Worm (Caenorhabditis elegans) whole organism, L1 larva: ENCODE measurements around the gene gcsh-1.

Experiments
- C34B4.2 ChIP-seq: sonication (generic microtip); optimal IDR thresholded peaks from 2 replicates; lab custom pipeline; 2017; ENCODE audit warnings: mild to moderate bottlenecking, missing genetic modification characterization, missing compliant biosample characterization
- F16B12.6 ChIP-seq: fragments of 150-350 bp; optimal IDR thresholded peaks from 2 replicates; lab custom pipeline; 2014; ENCODE audit warnings: missing biosample characterization, missing genetic modification characterization
- ama-1 ChIP-seq: fragments of 150-350 bp; optimal IDR thresholded peaks from 2 replicates; lab custom pipeline; 2014
- blmp-1 ChIP-seq: fragments of 150-350 bp; optimal IDR thresholded peaks from 2 replicates; lab custom pipeline; 2014; ENCODE audit warnings: missing biosample characterization, missing genetic modification characterization
- ceh-82 ChIP-seq, 3 experiments: fragments of 150-350 bp in 1 of 3; sonication (generic microtip) in 2 of 3; optimal IDR thresholded peaks; 2 replicates each; lab custom pipeline; 2014 to 2017; ENCODE audit warnings: missing biosample characterization in 3 of 3, missing genetic modification characterization in 3 of 3
- dsc-1 ChIP-seq: sonication (generic microtip); optimal IDR thresholded peaks from 2 replicates; lab custom pipeline; 2016; ENCODE audit warnings: mild to moderate bottlenecking, missing genetic modification characterization, missing compliant biosample characterization
- efl-1 ChIP-seq, 4 experiments: fragments of 150-350 bp; optimal IDR thresholded peaks in 3 of 4; peaks in 1 of 4; 1 replicate in 1 of 4; 2 replicates in 3 of 4; lab custom pipeline; 2014; ENCODE audit warnings: missing biosample characterization in 2 of 4, missing genetic modification characterization in 2 of 4, missing genetic modification reagents in 2 of 4
- elt-2 ChIP-seq: sonication (generic microtip); optimal IDR thresholded peaks from 2 replicates; lab custom pipeline; 2016; ENCODE audit warnings: missing genetic modification characterization, mild to moderate bottlenecking, inconsistent platforms, missing compliant biosample characterization, missing genetic modification reagents
- fos-1 ChIP-seq: fragments of 150-350 bp; optimal IDR thresholded peaks from 2 replicates; lab custom pipeline; 2014; ENCODE audit warnings: missing biosample characterization, missing genetic modification characterization
- grh-1 ChIP-seq: fragments of 200-800 bp; sonication (Bioruptor generic); IDR thresholded peaks from 2 replicates; pipeline ENCODE4 v1.3.6; 2022; ENCODE audit warnings: missing genetic modification reagents, missing genetic modification characterization, missing compliant biosample characterization
- hpl-2 ChIP-seq: fragments of 150-350 bp; optimal IDR thresholded peaks from 2 replicates; lab custom pipeline; 2014; ENCODE audit warnings: missing biosample characterization, missing genetic modification reagents, missing genetic modification characterization
- lin-14 ChIP-seq: fragments of 200-800 bp; sonication (Bioruptor generic); optimal IDR thresholded peaks from 2 replicates; lab custom pipeline; 2018; ENCODE audit warnings: mild to moderate bottlenecking, missing genetic modification characterization, moderate library complexity, missing compliant biosample characterization
- lin-35 ChIP-seq, 2 experiments: fragments of 150-350 bp; optimal IDR thresholded peaks; 2 replicates each; lab custom pipeline; 2014; ENCODE audit warnings: missing biosample characterization in 2 of 2, missing genetic modification characterization in 2 of 2, missing genetic modification reagents in 2 of 2
- lsy-2 ChIP-seq, 2 experiments: fragments of 150-350 bp; optimal IDR thresholded peaks; 2 replicates each; lab custom pipeline; 2014; ENCODE audit warnings: missing biosample characterization in 2 of 2, missing genetic modification characterization in 2 of 2
- mdl-1 ChIP-seq, 2 experiments: fragments of 150-350 bp; optimal IDR thresholded peaks; 2 replicates each; lab custom pipeline; 2014 to 2017; ENCODE audit warnings: missing biosample characterization in 2 of 2, missing genetic modification characterization in 2 of 2, inconsistent platforms in 1 of 2
- nhr-11 ChIP-seq: fragments of 150-350 bp; optimal IDR thresholded peaks from 2 replicates; lab custom pipeline; 2014; ENCODE audit warnings: missing biosample characterization, missing genetic modification characterization
- nhr-19 ChIP-seq: fragments of 200-800 bp; sonication (Bioruptor generic); conservative IDR thresholded peaks from 2 replicates; pipeline ENCODE4 v1.3.6; 2022; ENCODE audit warnings: missing genetic modification characterization, missing compliant biosample characterization
- nhr-20 ChIP-seq: sonication (generic microtip); optimal IDR thresholded peaks from 2 replicates; lab custom pipeline; 2016; ENCODE audit warnings: mild to moderate bottlenecking, missing genetic modification characterization, missing compliant biosample characterization
- nhr-71 ChIP-seq: sonication (generic microtip); optimal IDR thresholded peaks from 2 replicates; lab custom pipeline; 2016; ENCODE audit warnings: mild to moderate bottlenecking, missing genetic modification characterization, moderate library complexity, missing compliant biosample characterization
- nhr-77 ChIP-seq: fragments of 150-350 bp; optimal IDR thresholded peaks from 2 replicates; lab custom pipeline; 2014; ENCODE audit warnings: missing biosample characterization, missing genetic modification characterization
- nhr-84 ChIP-seq: sonication (generic microtip); optimal IDR thresholded peaks from 2 replicates; lab custom pipeline; 2017; ENCODE audit warnings: missing biosample characterization, missing genetic modification characterization
- nhr-85 ChIP-seq: sonication (generic microtip); peaks from one replicate; lab custom pipeline; 2016; ENCODE audit warnings: missing genetic modification characterization, inconsistent platforms, missing compliant biosample characterization
- nhr-90 ChIP-seq: sonication (generic microtip); optimal IDR thresholded peaks from 2 replicates; lab custom pipeline; 2016; ENCODE audit warnings: mild to moderate bottlenecking, missing genetic modification characterization, missing compliant biosample characterization; ENCODE audit not compliant: poor library complexity
- pag-3 ChIP-seq: sonication (generic microtip); optimal IDR thresholded peaks from 2 replicates; lab custom pipeline; 2017; ENCODE audit warnings: missing genetic modification characterization, mild to moderate bottlenecking, missing compliant biosample characterization, antibody characterized with exemption, borderline replicate concordance; ENCODE audit not compliant: insufficient read depth
- pax-3 ChIP-seq: fragments of 200-800 bp; sonication (Bioruptor generic); optimal IDR thresholded peaks from 2 replicates; lab custom pipeline; 2018; ENCODE audit warnings: mild to moderate bottlenecking, missing genetic modification characterization, moderate library complexity, missing compliant biosample characterization
- rnt-1 ChIP-seq: sonication (generic microtip); optimal IDR thresholded peaks from 2 replicates; lab custom pipeline; 2016; ENCODE audit warnings: mild to moderate bottlenecking, missing genetic modification characterization, moderate library complexity, missing compliant biosample characterization
- skn-1 ChIP-seq: fragments of 150-350 bp; optimal IDR thresholded peaks from 2 replicates; lab custom pipeline; 2014; ENCODE audit warnings: missing biosample characterization, missing genetic modification characterization
- snu-23 ChIP-seq: sonication (generic microtip); optimal IDR thresholded peaks from 2 replicates; lab custom pipeline; 2016; ENCODE audit warnings: missing genetic modification characterization, missing compliant biosample characterization
- sox-4 ChIP-seq: sonication (generic microtip); optimal IDR thresholded peaks from 2 replicates; lab custom pipeline; 2016; ENCODE audit warnings: missing genetic modification characterization, missing compliant biosample characterization
- sptf-1 ChIP-seq: fragments of 150-350 bp; optimal IDR thresholded peaks from 2 replicates; lab custom pipeline; 2014; ENCODE audit warnings: missing biosample characterization, missing genetic modification characterization
- sup-37 ChIP-seq: fragments of 200-800 bp; sonication (Bioruptor generic); optimal IDR thresholded peaks from 2 replicates; lab custom pipeline; 2018; ENCODE audit warnings: mild to moderate bottlenecking, missing genetic modification characterization, missing compliant biosample characterization
- tbx-2 ChIP-seq: sonication (generic microtip); optimal IDR thresholded peaks from 2 replicates; lab custom pipeline; 2016; ENCODE audit warnings: missing genetic modification characterization, missing compliant biosample characterization
- unc-130 ChIP-seq: fragments of 150-350 bp; optimal IDR thresholded peaks from 2 replicates; lab custom pipeline; 2017; ENCODE audit warnings: missing biosample characterization, missing genetic modification characterization, inconsistent platforms
- unc-98 ChIP-seq: fragments of 200-800 bp; sonication (Bioruptor generic); IDR thresholded peaks from 2 replicates; pipeline ENCODE4 v1.3.6; 2022; ENCODE audit warnings: missing genetic modification characterization, missing compliant biosample characterization
- vab-15 ChIP-seq: sonication (generic microtip); optimal IDR thresholded peaks from 2 replicates; lab custom pipeline; 2017; ENCODE audit warnings: missing genotype, mild to moderate bottlenecking, missing genetic modification characterization, missing compliant biosample characterization
- xbp-1 ChIP-seq: sonication (generic microtip); optimal IDR thresholded peaks from 2 replicates; lab custom pipeline; 2016; ENCODE audit warnings: missing genetic modification characterization, missing compliant biosample characterization
- ztf-11 ChIP-seq, 2 experiments: sonication (generic microtip); optimal IDR thresholded peaks; 2 replicates each; lab custom pipeline; 2016 to 2017; ENCODE audit warnings: missing genetic modification characterization in 2 of 2, missing biosample characterization in 1 of 2, missing compliant biosample characterization in 1 of 2

Gene gcsh-1

ce11 chrX:14505578-14506353, 9.1 kb downstream of the gcsh-1 start (continued):
- TF ChIP-seq elt-2 (tag; lab: Kevin White, UChicago) (peak; percentile 91), tbx-2 (tag; lab: Kevin White, UChicago) (peak; percentile 17), hpl-2 (GFP tag; lab: Kevin White, UChicago) (no peak), efl-1 (optimal IDR thresholded peaks at IDR 0.05; lab: Kevin White, UChicago) (peak in 1 of 2 experiments; percentile 10), efl-1 (GFP tag; optimal IDR thresholded peaks at IDR 0.05 in 1 of 2; lab: Kevin White, UChicago) (peak in 1 of 2 experiments; percentile 93), ceh-82 (tag; optimal IDR thresholded peaks at IDR 0.05; lab: Kevin White, UChicago) (peak in 2 of 3 experiments; percentile 22 to 28), C34B4.2 (no peak), blmp-1 (tag; lab: Kevin White, UChicago) (no peak), ztf-11 (tag; optimal IDR thresholded peaks at IDR 0.05; lab: Kevin White, UChicago) (no peak), pag-3 (peak; percentile 15), dsc-1 (no peak), nhr-90 (tag; lab: Kevin White, UChicago) (peak; percentile 52), sup-37 (GFP tag; lab: Kevin White, UChicago) (no peak), skn-1 (tag; lab: Kevin White, UChicago) (peak; percentile 17)

ce11 chrX:14504551-14504902, 10.3 kb downstream of the gcsh-1 start:
- no peak for TF ChIP-seq vab-15
- no peak for TF ChIP-seq lsy-2 (tag; optimal IDR thresholded peaks at IDR 0.05; lab: Kevin White, UChicago)
- peak; percentile 30 for TF ChIP-seq elt-2 (tag; lab: Kevin White, UChicago)

ce11 chrX:14503800-14504550, 10.9 kb downstream of the gcsh-1 start, which contains the start of gene M163.1:
Gene M163.1 (minus strand): TSS chrX:14503824.
- TF ChIP-seq pax-3 (tag; lab: Kevin White, UChicago): no peak
- no peak for TF ChIP-seq fos-1 (tag; lab: Kevin White, UChicago)
- no peak for TF ChIP-seq mdl-1 (tag; optimal IDR thresholded peaks at IDR 0.05; lab: Kevin White, UChicago)
- TF ChIP-seq rnt-1 (tag; lab: Kevin White, UChicago): peak; percentile 22
- TF ChIP-seq sox-4 (tag; lab: Kevin White, UChicago): no peak
- no peak for TF ChIP-seq nhr-84 (tag; lab: Kevin White, UChicago)
- TF ChIP-seq xbp-1: no peak
- TF ChIP-seq grh-1 (GFP tag; lab: Robert Waterston, UW): 0 out of 2 replicates have a peak, but pooled peaks have one; percentile 13
- TF ChIP-seq skn-1 (tag; lab: Kevin White, UChicago): no peak
- peak; percentile 52 for TF ChIP-seq nhr-20 (tag; lab: Kevin White, UChicago)
- TF ChIP-seq unc-98: no peak
- TF ChIP-seq lin-35 (GFP tag; optimal IDR thresholded peaks at IDR 0.05; lab: Kevin White, UChicago): no peak
- peak; percentile 53 for TF ChIP-seq lin-14 (GFP tag; lab: Kevin White, UChicago)
- peak; percentile 3 for TF ChIP-seq unc-130 (tag; lab: Kevin White, UChicago)
- peak; percentile 31 for TF ChIP-seq elt-2 (tag; lab: Kevin White, UChicago)
- no peak for TF ChIP-seq nhr-77 (tag; lab: Kevin White, UChicago)
- TF ChIP-seq pag-3: no peak
- TF ChIP-seq snu-23: no peak
- TF ChIP-seq nhr-11 (tag; lab: Kevin White, UChicago): no peak
- no peak for TF ChIP-seq F16B12.6 (tag; lab: Kevin White, UChicago)
- peak; percentile 52 for TF ChIP-seq nhr-71 (tag; lab: Kevin White, UChicago)
- TF ChIP-seq ceh-82 (tag; optimal IDR thresholded peaks at IDR 0.05; lab: Kevin White, UChicago): no peak
- peak; percentile 37 for TF ChIP-seq nhr-19 (GFP tag; lab: Robert Waterston, UW)
- TF ChIP-seq nhr-85: peak; percentile 73
- peak in 1 of 2 experiments; percentile 30 for TF ChIP-seq ztf-11 (tag; optimal IDR thresholded peaks at IDR 0.05; lab: Kevin White, UChicago)
- no peak for TF ChIP-seq ama-1 (lab: Kevin White, UChicago)
- no peak for TF ChIP-seq sptf-1
